Fruit fly (Drosophila melanogaster): Measurements from ENCODE around the gene emei.
A peak's percentile ranks its signal among the peaks of the same experiment; 100 is the strongest.

The emei gene

dm6 chr3L:11097982-11098663 lies 11.4 kb upstream of the emei start, which contains the start of the genes Irbp18 and APP-BP1 (continued):
- peak; percentile 91 for TF ChIP-seq CG8388 (GFP tag; optimal IDR thresholded peaks at IDR 0.05)
- TF ChIP-seq CG2875 (GFP tag; optimal IDR thresholded peaks at IDR 0.05): peak; percentile 90
- TF ChIP-seq sens (GFP tag): peak; percentile 99
- peak; percentile 89 for TF ChIP-seq gcm (GFP tag; optimal IDR thresholded peaks at IDR 0.05)
- TF ChIP-seq ranshi (GFP tag; IDR thresholded peaks at IDR 0.05): peak; percentile 87
- peak; percentile 84 for TF ChIP-seq ci (GFP tag; IDR thresholded peaks at IDR 0.05)
- TF ChIP-seq Six4 (GFP tag; optimal IDR thresholded peaks at IDR 0.05): peak; percentile 94
- TF ChIP-seq D19A (tag; optimal IDR thresholded peaks at IDR 0.05): peak; percentile 86
- no peak for TF ChIP-seq abd-A (tag; optimal IDR thresholded peaks at IDR 0.05)
- TF ChIP-seq inv (GFP tag; IDR thresholded peaks at IDR 0.05; ENCODE audit: partially characterized antibody): no peak
- peak; percentile 78 for TF ChIP-seq sqz (GFP tag; optimal IDR thresholded peaks at IDR 0.05)
- peak; percentile 81 for TF ChIP-seq danr (GFP tag; IDR thresholded peaks at IDR 0.05)
- TF ChIP-seq Dbx (GFP tag; IDR thresholded peaks at IDR 0.05): peak; percentile 90
- TF ChIP-seq Oaz (GFP tag; IDR thresholded peaks at IDR 0.05): peak; percentile 70
- TF ChIP-seq z (GFP tag; IDR thresholded peaks at IDR 0.05): 0 out of 3 replicates have a peak, but pooled peaks have one; percentile 27
- TF ChIP-seq CG9609 (GFP tag; optimal IDR thresholded peaks at IDR 0.05): peak; percentile 94
- no peak for TF ChIP-seq CG16813 (GFP tag; IDR thresholded peaks at IDR 0.05; ENCODE audit: partially characterized antibody)
- TF ChIP-seq slp2 (GFP tag; optimal IDR thresholded peaks at IDR 0.05): peak; percentile 95
- TF ChIP-seq ttk (GFP tag; IDR thresholded peaks at IDR 0.05): peak; percentile 75
- TF ChIP-seq Dfd (GFP tag; optimal IDR thresholded peaks at IDR 0.05): no peak
- TF ChIP-seq CG2712 (tag; optimal IDR thresholded peaks at IDR 0.05): peak; percentile 93
- peak in 1 of 3 experiments; percentile 30 for TF ChIP-seq Stat92E (GFP tag; optimal IDR thresholded peaks at IDR 0.05)
- TF ChIP-seq Gug (GFP tag; IDR thresholded peaks at IDR 0.05): peak; percentile 84
- TF ChIP-seq Ada2b (GFP tag; IDR thresholded peaks at IDR 0.05): peak; percentile 87
- TF ChIP-seq E2f2 (GFP tag; IDR thresholded peaks at IDR 0.05): peak; percentile 63
- peak; percentile 62 for TF ChIP-seq TFAM (GFP tag; optimal IDR thresholded peaks at IDR 0.05)
- 0 out of 2 replicates have a peak, but pooled peaks have one; percentile 25 for TF ChIP-seq hbn (GFP tag; IDR thresholded peaks at IDR 0.05; ENCODE audit: partially characterized antibody)
- 0 out of 2 replicates have a peak, but pooled peaks have one; percentile 41 for TF ChIP-seq CG16779 (GFP tag; IDR thresholded peaks at IDR 0.05)
- peak; percentile 90 for TF ChIP-seq schlank (tag; optimal IDR thresholded peaks at IDR 0.05)
- peak; percentile 86 for TF ChIP-seq CG13894 (tag; optimal IDR thresholded peaks at IDR 0.05)
- TF ChIP-seq CG11560 (tag; IDR thresholded peaks at IDR 0.05): peak; percentile 59; the same call in 1 of the 3 replicates
- TF ChIP-seq B-H1 (GFP tag; IDR thresholded peaks at IDR 0.05): peak; percentile 81
- peak; percentile 83 for TF ChIP-seq peb (GFP tag; IDR thresholded peaks at IDR 0.05)
- peak; percentile 93 for TF ChIP-seq Oli (tag; optimal IDR thresholded peaks at IDR 0.05)
- TF ChIP-seq Fer2 (tag; optimal IDR thresholded peaks at IDR 0.05): peak; percentile 80
- peak; percentile 92 for TF ChIP-seq jumu (GFP tag; optimal IDR thresholded peaks at IDR 0.05)
- TF ChIP-seq bcd (GFP tag; optimal IDR thresholded peaks at IDR 0.05): peak; percentile 95
- peak; percentile 74 for TF ChIP-seq NFAT (GFP tag; IDR thresholded peaks at IDR 0.05)
- peak; percentile 84 for TF ChIP-seq Vsx1 (GFP tag; optimal IDR thresholded peaks at IDR 0.05)
- peak; percentile 89 for TF ChIP-seq CG9932 (GFP tag; IDR thresholded peaks at IDR 0.05)
- TF ChIP-seq CG10543 (GFP tag; optimal IDR thresholded peaks at IDR 0.05): peak; percentile 93
- TF ChIP-seq Rfx (GFP tag; IDR thresholded peaks at IDR 0.05): peak; percentile 90
- peak; percentile 87 for TF ChIP-seq CG34422 (GFP tag; IDR thresholded peaks at IDR 0.05)
- peak; percentile 59; the same call in 1 of the 2 replicates for TF ChIP-seq CG10959 (GFP tag; IDR thresholded peaks at IDR 0.05)
- peak; percentile 91 for TF ChIP-seq CG6689 (GFP tag; IDR thresholded peaks at IDR 0.05)
- peak; percentile 92 for TF ChIP-seq Dek (tag; optimal IDR thresholded peaks at IDR 0.05)
- peak; percentile 84 for TF ChIP-seq NC2α (GFP tag; optimal IDR thresholded peaks at IDR 0.05)
- peak; percentile 61 for TF ChIP-seq HmgD (GFP tag; optimal IDR thresholded peaks at IDR 0.05)
- peak; percentile 83 for TF ChIP-seq Aef1 (GFP tag; IDR thresholded peaks at IDR 0.05)
- peak; percentile 96 for TF ChIP-seq CG9727 (GFP tag; optimal IDR thresholded peaks at IDR 0.05)
